Worm (Caenorhabditis elegans): ENCODE results near the gene fbxb-74.

- TF ChIP-seq ama-1 (optimal IDR thresholded peaks at IDR 0.05) (no peak), ztf-16 (tag; optimal IDR thresholded peaks at IDR 0.05) (no peak), pax-1 (tag; optimal IDR thresholded peaks at IDR 0.05) (no peak), nfya-1 (tag; optimal IDR thresholded peaks at IDR 0.05) (no peak), Y22D7AL.16 (tag; optimal IDR thresholded peaks at IDR 0.05) (no peak), elt-2 (tag; optimal IDR thresholded peaks at IDR 0.05) (no peak), dmd-4 (tag; optimal IDR thresholded peaks at IDR 0.05; ENCODE audit: borderline replicate concordance) (no peak), ceh-14 (tag; optimal IDR thresholded peaks at IDR 0.05) (no peak), pat-9 (tag; optimal IDR thresholded peaks at IDR 0.05) (no peak), madf-2 (tag; optimal IDR thresholded peaks at IDR 0.05) (no peak)
Observed at ce11 chrIV:4486738-4487137, 47.6 kb upstream of the fbxb-74 start, which contains the start of gene trx-3.
